Fruit fly (Drosophila melanogaster) whole organism, pupa: ENCODE data around the gene CG7402.

Experiments
- CG10348 ChIP-seq: fragments of 200-800 bp; sonication (Bioruptor generic); IDR thresholded peaks from 2 replicates; pipeline ENCODE4 v1.3.6; 2022; ENCODE audit warnings: missing biosample characterization, missing genetic modification characterization
- CG13204 ChIP-seq: fragments of 200-800 bp; sonication (Bioruptor generic); optimal IDR thresholded peaks from 2 replicates; lab custom pipeline; 2018; ENCODE audit warnings: missing biosample characterization, mild to moderate bottlenecking, missing genetic modification characterization, moderate library complexity
- CG34367 ChIP-seq: fragments of 200-800 bp; sonication (Bioruptor generic); optimal IDR thresholded peaks from 2 replicates; lab custom pipeline; 2018; ENCODE audit warnings: missing biosample characterization, mild to moderate bottlenecking, missing genetic modification characterization
- CG8159 ChIP-seq: fragments of 200-800 bp; sonication (Bioruptor generic); optimal IDR thresholded peaks from 3 replicates; lab custom pipeline; 2018; ENCODE audit warnings: missing biosample characterization, mild to moderate bottlenecking, missing genetic modification characterization, moderate library complexity
- CG9948 ChIP-seq: fragments of 200-800 bp; sonication (Bioruptor generic); optimal IDR thresholded peaks from 2 replicates; lab custom pipeline; 2018; ENCODE audit warnings: missing biosample characterization, mild to moderate bottlenecking, missing genetic modification characterization, moderate library complexity
- EcR ChIP-seq: fragments of 200-800 bp; sonication (Bioruptor generic); optimal IDR thresholded peaks from 3 replicates; lab custom pipeline; 2019; ENCODE audit warnings: missing biosample characterization, missing genetic modification characterization, mild to moderate bottlenecking, moderate library complexity, missing genetic modification reagents
- Pif1A ChIP-seq: fragments of 200-800 bp; sonication (Bioruptor generic); optimal IDR thresholded peaks from 3 replicates; lab custom pipeline; 2016; ENCODE audit warnings: missing biosample characterization, missing genetic modification characterization
- Pif1B ChIP-seq: fragments of 200-800 bp; sonication (Bioruptor generic); optimal IDR thresholded peaks from 3 replicates; lab custom pipeline; 2016; ENCODE audit warnings: missing biosample characterization, missing genetic modification characterization
- Snoo ChIP-seq: fragments of 200-800 bp; sonication (Bioruptor generic); optimal IDR thresholded peaks from 3 replicates; lab custom pipeline; 2017; ENCODE audit warnings: missing biosample characterization, mild to moderate bottlenecking, missing genetic modification characterization, inconsistent platforms
- fd96Ca ChIP-seq: fragments of 200-800 bp; sonication (Bioruptor generic); IDR thresholded peaks from 3 replicates; pipeline ENCODE4 v1.3.6; 2022; ENCODE audit warnings: missing biosample characterization, missing genetic modification characterization
- gl ChIP-seq: fragments of 200-800 bp; sonication (Bioruptor generic); optimal IDR thresholded peaks from 2 replicates; lab custom pipeline; 2018; ENCODE audit warnings: missing biosample characterization, mild to moderate bottlenecking, missing genetic modification characterization
- rn ChIP-seq: fragments of 200-800 bp; sonication (Bioruptor generic); IDR thresholded peaks from 2 replicates; pipeline ENCODE4 v1.3.6; 2022; ENCODE audit warnings: missing biosample characterization, missing genetic modification characterization

dm6 chr3L:17904593-17904992, 17.1 kb downstream of the CG7402 start:
- TF ChIP-seq rn (GFP tag; lab: Robert Waterston, UW) (no peak), CG9948 (no peak), CG34367 (no peak), EcR (no peak), CG10348 (GFP tag; lab: Robert Waterston, UW) (no peak), Pif1B (GFP tag; lab: Kevin White, UChicago) (no peak), Pif1A (GFP tag; lab: Kevin White, UChicago) (no peak), gl (tag; lab: Kevin White, UChicago) (no peak), Snoo (tag; lab: Kevin White, UChicago) (no peak), fd96Ca (no peak), CG8159 (tag; lab: Kevin White, UChicago) (no peak), CG13204 (GFP tag; lab: Kevin White, UChicago) (no peak)
